Worm (Caenorhabditis elegans) whole organism, late embryonic: Measurements from ENCODE around the gene lron-2.

Experiments used
- ceh-9 ChIP-seq: sonication (generic microtip); optimal IDR thresholded peaks from 2 replicates; lab custom pipeline; 2016; ENCODE audit warnings: mild to moderate bottlenecking, missing genetic modification characterization, inconsistent platforms, missing compliant biosample characterization
- dmd-4 ChIP-seq: sonication (generic microtip); optimal IDR thresholded peaks from 2 replicates; lab custom pipeline; 2016; ENCODE audit warnings: borderline replicate concordance, missing genetic modification characterization, missing compliant biosample characterization

- TF ChIP-seq dmd-4 (no peak), ceh-9 (tag; lab: Kevin White, UChicago) (no peak)
These were observed 13.8 kb downstream of the lron-2 start for ce11 chrV:9273587-9273986.
